Worm (Caenorhabditis elegans): ENCODE results near the gene F22E5.13.

DNA sequence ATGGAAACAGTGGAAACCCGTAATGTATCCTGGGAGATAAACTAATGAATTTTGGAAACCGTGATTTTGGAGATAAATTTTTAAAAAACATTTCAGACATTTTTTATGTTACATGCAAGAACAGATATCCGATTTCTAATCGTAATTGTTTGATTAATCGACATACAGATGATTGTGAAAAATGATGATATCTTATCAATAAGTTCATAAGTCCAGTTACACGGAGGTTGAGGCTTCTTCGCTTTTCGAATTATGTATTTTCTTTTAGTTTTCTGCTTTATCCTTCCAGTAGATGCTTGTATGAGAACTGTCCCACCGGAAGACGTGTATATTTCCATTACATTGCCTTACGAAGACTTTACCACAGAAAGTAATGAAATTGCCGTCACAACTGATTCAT lies 16.2 kb upstream of the F22E5.13 start, which contains the start of gene F22E5.22:
- TF ChIP-seq him-1 (tag; optimal IDR thresholded peaks at IDR 0.05) (no peak), dao-5 (tag; optimal IDR thresholded peaks at IDR 0.05) (no peak), W03F9.2 (tag; optimal IDR thresholded peaks at IDR 0.05) (no peak)
